Fruit fly (Drosophila melanogaster): ENCODE results near the gene CG7600.

- no peak for TF ChIP-seq CG12768 (GFP tag; optimal IDR thresholded peaks at IDR 0.05)
- no peak for TF ChIP-seq Crg-1 (GFP tag; optimal IDR thresholded peaks at IDR 0.05)
- TF ChIP-seq pad (GFP tag; optimal IDR thresholded peaks at IDR 0.05), result no peak
- TF ChIP-seq CG11617 (GFP tag; optimal IDR thresholded peaks at IDR 0.05), result no peak
- TF ChIP-seq Clk (GFP tag; optimal IDR thresholded peaks at IDR 0.05), result no peak
- no peak for TF ChIP-seq CG7101 (tag; optimal IDR thresholded peaks at IDR 0.05)
- TF ChIP-seq cnc (optimal IDR thresholded peaks at IDR 0.05), result no peak
These were observed 20.6 kb upstream of the CG7600 start for dm6 chr3L:11190022-11190421.

Measured in whole organism, adult.